Fruit fly (Drosophila melanogaster) whole organism, prepupa: ENCODE measurements around the gene Sgs3.
A peak's percentile ranks its signal among the peaks of the same experiment; 100 is the strongest.

Experiments used
- Blimp-1 ChIP-seq: fragments of 200-800 bp; sonication (Bioruptor generic); optimal IDR thresholded peaks from 3 replicates; lab custom pipeline; 2017; ENCODE audit warnings: missing biosample characterization, missing genetic modification characterization, mild to moderate bottlenecking, moderate library complexity, missing genetic modification reagents
- CG10669 ChIP-seq: fragments of 200-800 bp; sonication (Bioruptor generic); optimal IDR thresholded peaks from 3 replicates; lab custom pipeline; 2018; ENCODE audit warnings: missing biosample characterization, mild to moderate bottlenecking, missing genetic modification characterization, moderate library complexity
- CG11294 ChIP-seq: fragments of 200-800 bp; sonication (Bioruptor generic); IDR thresholded peaks from 2 replicates; pipeline ENCODE4 v1.3.6; 2022; ENCODE audit warnings: missing biosample characterization, missing genetic modification characterization
- CG11762 ChIP-seq: fragments of 200-800 bp; sonication (Bioruptor generic); optimal IDR thresholded peaks from 3 replicates; lab custom pipeline; 2016; ENCODE audit warnings: missing biosample characterization, missing genetic modification characterization; ENCODE audit not compliant: insufficient read depth
- CG11902 ChIP-seq: fragments of 200-800 bp; sonication (Bioruptor generic); optimal IDR thresholded peaks from 3 replicates; lab custom pipeline; 2016; ENCODE audit warnings: missing biosample characterization, missing genetic modification characterization
- CG15336 ChIP-seq: fragments of 200-800 bp; sonication (Bioruptor generic); IDR thresholded peaks from 2 replicates; pipeline ENCODE4 v1.3.6; 2022; ENCODE audit warnings: missing biosample characterization, missing genetic modification characterization
- CG1621 ChIP-seq: fragments of 200-800 bp; sonication (Bioruptor generic); optimal IDR thresholded peaks from 3 replicates; lab custom pipeline; 2018; ENCODE audit warnings: missing biosample characterization, mild to moderate bottlenecking, missing genetic modification characterization
- CG16779 ChIP-seq: fragments of 200-800 bp; sonication (Bioruptor generic); optimal IDR thresholded peaks from 3 replicates; lab custom pipeline; 2017; ENCODE audit warnings: missing biosample characterization, mild to moderate bottlenecking, missing genetic modification characterization
- CG3032 ChIP-seq: fragments of 200-800 bp; optimal IDR thresholded peaks from 2 replicates; lab custom pipeline; 2019; ENCODE audit warnings: missing biosample characterization, mild to moderate bottlenecking, missing genetic modification characterization, moderate library complexity
- CG32006 ChIP-seq: fragments of 200-800 bp; sonication (Bioruptor generic); optimal IDR thresholded peaks from 3 replicates; lab custom pipeline; 2017; ENCODE audit warnings: missing biosample characterization, mild to moderate bottlenecking, missing genetic modification characterization
- CG34406 ChIP-seq: fragments of 200-800 bp; sonication (Bioruptor generic); optimal IDR thresholded peaks from 3 replicates; lab custom pipeline; 2016; ENCODE audit warnings: missing biosample characterization, missing genetic modification characterization
- CG3919 ChIP-seq: fragments of 200-800 bp; sonication (Bioruptor generic); optimal IDR thresholded peaks from 3 replicates; lab custom pipeline; 2016; ENCODE audit warnings: missing biosample characterization, missing genetic modification characterization
- CG4318 ChIP-seq: fragments of 200-800 bp; sonication (Bioruptor generic); optimal IDR thresholded peaks from 3 replicates; lab custom pipeline; 2017; ENCODE audit warnings: missing biosample characterization, mild to moderate bottlenecking, missing genetic modification characterization
- CG6163 ChIP-seq: fragments of 200-800 bp; sonication (Bioruptor generic); IDR thresholded peaks from 3 replicates; pipeline ENCODE4 v1.3.6; 2022; ENCODE audit warnings: missing biosample characterization, missing genetic modification characterization
- CG6276 ChIP-seq: fragments of 200-800 bp; sonication (Bioruptor generic); optimal IDR thresholded peaks from 2 replicates; lab custom pipeline; 2017; ENCODE audit warnings: missing biosample characterization, mild to moderate bottlenecking, missing genetic modification characterization
- CG6792 ChIP-seq: fragments of 200-800 bp; sonication (Bioruptor generic); optimal IDR thresholded peaks from 3 replicates; lab custom pipeline; 2016; ENCODE audit warnings: missing biosample characterization, missing genetic modification characterization
- CG6854 ChIP-seq: fragments of 200-800 bp; sonication (Bioruptor generic); optimal IDR thresholded peaks from 2 replicates; lab custom pipeline; 2017; ENCODE audit warnings: missing biosample characterization, mild to moderate bottlenecking, missing genetic modification characterization
- CG7368 ChIP-seq: fragments of 200-800 bp; sonication (Bioruptor generic); optimal IDR thresholded peaks from 3 replicates; lab custom pipeline; 2016; ENCODE audit warnings: missing biosample characterization, missing genetic modification characterization
- CG8119 ChIP-seq: fragments of 200-800 bp; sonication (Bioruptor generic); IDR thresholded peaks from 3 replicates; pipeline ENCODE4 v1.3.6; 2022; ENCODE audit warnings: missing biosample characterization, missing genetic modification characterization
- CG8319 ChIP-seq: fragments of 200-800 bp; sonication (Bioruptor generic); optimal IDR thresholded peaks from 3 replicates; lab custom pipeline; 2016; ENCODE audit warnings: missing biosample characterization, missing genetic modification characterization
- CG8632 ChIP-seq: fragments of 200-800 bp; sonication (Bioruptor generic); optimal IDR thresholded peaks from 3 replicates; lab custom pipeline; 2016; ENCODE audit warnings: missing biosample characterization, missing genetic modification characterization
- CG9139 ChIP-seq: fragments of 200-800 bp; sonication (Bioruptor generic); optimal IDR thresholded peaks from 3 replicates; lab custom pipeline; 2017; ENCODE audit warnings: missing biosample characterization, mild to moderate bottlenecking, missing genetic modification characterization
- Eip75B ChIP-seq: fragments of 200-800 bp; sonication (Bioruptor generic); optimal IDR thresholded peaks from 3 replicates; lab custom pipeline; 2016; ENCODE audit warnings: missing biosample characterization, missing genetic modification characterization
- Ets21C ChIP-seq: fragments of 200-800 bp; sonication (Bioruptor generic); optimal IDR thresholded peaks from 3 replicates; lab custom pipeline; 2016; ENCODE audit warnings: missing biosample characterization, missing genetic modification characterization
- Gug ChIP-seq: fragments of 200-800 bp; sonication (Bioruptor generic); IDR thresholded peaks from 2 replicates; pipeline ENCODE4 v1.3.6; 2022; ENCODE audit warnings: missing biosample characterization, missing genetic modification characterization
- Hr39 ChIP-seq: fragments of 200-800 bp; sonication (Bioruptor generic); optimal IDR thresholded peaks from 2 replicates; lab custom pipeline; 2016; ENCODE audit warnings: missing biosample characterization, missing genetic modification characterization
- Hr4 ChIP-seq: fragments of 200-800 bp; sonication (Bioruptor generic); optimal IDR thresholded peaks from 3 replicates; lab custom pipeline; 2016; ENCODE audit warnings: missing biosample characterization, missing genetic modification characterization
- OdsH ChIP-seq: fragments of 200-800 bp; sonication (Bioruptor generic); optimal IDR thresholded peaks from 3 replicates; lab custom pipeline; 2016; ENCODE audit warnings: missing biosample characterization, missing genetic modification characterization
- Smox ChIP-seq: fragments of 200-800 bp; sonication (Bioruptor generic); optimal IDR thresholded peaks from 3 replicates; lab custom pipeline; 2016; ENCODE audit warnings: missing biosample characterization, missing genetic modification characterization
- Sox14 ChIP-seq: fragments of 200-800 bp; sonication (Bioruptor generic); optimal IDR thresholded peaks from 3 replicates; lab custom pipeline; 2016; ENCODE audit warnings: missing biosample characterization, missing genetic modification characterization
- Sox15 ChIP-seq: fragments of 200-800 bp; sonication (Bioruptor generic); optimal IDR thresholded peaks from 3 replicates; lab custom pipeline; 2016; ENCODE audit warnings: missing biosample characterization, missing genetic modification characterization
- achi ChIP-seq: fragments of 200-800 bp; sonication (Bioruptor generic); optimal IDR thresholded peaks from 3 replicates; lab custom pipeline; 2016; ENCODE audit warnings: missing biosample characterization, missing genetic modification characterization
- acj6 ChIP-seq: fragments of 200-800 bp; sonication (Bioruptor generic); optimal IDR thresholded peaks from 3 replicates; lab custom pipeline; 2016; ENCODE audit warnings: missing biosample characterization, missing genetic modification characterization
- dac ChIP-seq: fragments of 200-800 bp; sonication (Bioruptor generic); optimal IDR thresholded peaks from 2 replicates; lab custom pipeline; 2017; ENCODE audit warnings: missing biosample characterization, mild to moderate bottlenecking, missing genetic modification characterization
- eg ChIP-seq: fragments of 200-800 bp; sonication (Bioruptor generic); IDR thresholded peaks from 3 replicates; pipeline ENCODE4 v1.3.6; 2022; ENCODE audit warnings: missing biosample characterization, missing genetic modification characterization
- fd85E ChIP-seq: fragments of 200-800 bp; sonication (Bioruptor generic); optimal IDR thresholded peaks from 3 replicates; lab custom pipeline; 2016; ENCODE audit warnings: missing biosample characterization, missing genetic modification characterization
- fkh ChIP-seq: fragments of 200-800 bp; sonication (Bioruptor generic); optimal IDR thresholded peaks from 3 replicates; lab custom pipeline; 2017; ENCODE audit warnings: missing biosample characterization, mild to moderate bottlenecking, missing genetic modification characterization, moderate library complexity
- pdm3 ChIP-seq: fragments of 200-800 bp; sonication (Bioruptor generic); optimal IDR thresholded peaks from 3 replicates; lab custom pipeline; 2016; ENCODE audit warnings: missing biosample characterization, missing genetic modification characterization
- spab ChIP-seq: fragments of 200-800 bp; sonication (Bioruptor generic); optimal IDR thresholded peaks from 2 replicates; lab custom pipeline; 2017; ENCODE audit warnings: missing biosample characterization, mild to moderate bottlenecking, missing genetic modification characterization, missing genetic modification reagents
- ss ChIP-seq, 2 experiments: fragments of 200-800 bp; sonication (Bioruptor generic); optimal IDR thresholded peaks; 2 replicates in 1 of 2; 3 replicates in 1 of 2; lab custom pipeline; 2017 to 2018; ENCODE audit warnings: mild to moderate bottlenecking in 2 of 2, missing biosample characterization in 2 of 2, missing genetic modification characterization in 2 of 2, moderate library complexity in 1 of 2
- svp ChIP-seq: fragments of 200-800 bp; sonication (Bioruptor generic); peaks from one replicate; lab custom pipeline; 2016; ENCODE audit warnings: missing biosample characterization, missing genetic modification characterization
- topi ChIP-seq: fragments of 200-800 bp; sonication (Bioruptor generic); optimal IDR thresholded peaks from 3 replicates; lab custom pipeline; 2016; ENCODE audit warnings: missing biosample characterization, missing genetic modification characterization
- vri ChIP-seq: fragments of 200-800 bp; sonication (Bioruptor generic); optimal IDR thresholded peaks from 3 replicates; lab custom pipeline; 2016; ENCODE audit warnings: missing biosample characterization, mild to moderate bottlenecking, missing genetic modification characterization

Gene Sgs3

dm6 chr3L:11533704-11534319 lies 21.8 kb downstream of the Sgs3 start (continued):
- peak; percentile 4 for TF ChIP-seq CG8319 (GFP tag; lab: Kevin White, UChicago)
- TF ChIP-seq pdm3 (GFP tag; lab: Kevin White, UChicago) = peak; percentile 69
- peak; percentile 43 for TF ChIP-seq achi (GFP tag; lab: Kevin White, UChicago)
- TF ChIP-seq Gug (GFP tag; lab: Robert Waterston, UW) = no peak
- TF ChIP-seq spab (GFP tag; lab: Kevin White, UChicago) = no peak
- peak; percentile 71 for TF ChIP-seq Hr39 (GFP tag; lab: Kevin White, UChicago)
- peak; percentile 22 for TF ChIP-seq CG3919
- no peak for TF ChIP-seq CG11902
- TF ChIP-seq fkh (GFP tag; lab: Kevin White, UChicago) = no peak

dm6 chr3L:11534391-11535246 lies 22.6 kb downstream of the Sgs3 start:
- no peak for TF ChIP-seq spab (GFP tag; lab: Kevin White, UChicago)
- peak; percentile 56; the same call in 1 of the 2 replicates for TF ChIP-seq CG15336 (GFP tag; lab: Robert Waterston, UW)
- TF ChIP-seq dac (GFP tag; lab: Kevin White, UChicago) = no peak
- TF ChIP-seq CG8319 (GFP tag; lab: Kevin White, UChicago) = no peak
- TF ChIP-seq OdsH (GFP tag; lab: Kevin White, UChicago) = peak; percentile 7
- no peak for TF ChIP-seq Sox15 (GFP tag; lab: Kevin White, UChicago)
- TF ChIP-seq CG7368 = no peak
- peak; percentile 20 for TF ChIP-seq svp (GFP tag; lab: Kevin White, UChicago)
- peak; percentile 19 for TF ChIP-seq CG6276 (GFP tag; lab: Kevin White, UChicago)
- no peak for TF ChIP-seq Sox14 (GFP tag; lab: Kevin White, UChicago)
- peak; percentile 15 for TF ChIP-seq acj6
- TF ChIP-seq achi (GFP tag; lab: Kevin White, UChicago) = peak; percentile 35
- no peak for TF ChIP-seq CG4318
- TF ChIP-seq ss (GFP tag; optimal IDR thresholded peaks at IDR 0.05; lab: Kevin White, UChicago) = no peak
- no peak for TF ChIP-seq CG10669 (GFP tag; lab: Kevin White, UChicago)
- TF ChIP-seq CG8119 (GFP tag; lab: Robert Waterston, UW) = peak; percentile 39; the same call in 2 of the 3 replicates
- TF ChIP-seq eg (GFP tag; lab: Robert Waterston, UW) = peak; percentile 73
- TF ChIP-seq fkh (GFP tag; lab: Kevin White, UChicago) = peak; percentile 18
- no peak for TF ChIP-seq Hr39 (GFP tag; lab: Kevin White, UChicago)
- TF ChIP-seq CG8632 (GFP tag; lab: Kevin White, UChicago) = no peak
- no peak for TF ChIP-seq Blimp-1 (GFP tag; lab: Kevin White, UChicago)
- no peak for TF ChIP-seq CG6854 (GFP tag; lab: Kevin White, UChicago)
- peak; percentile 57 for TF ChIP-seq CG11294 (GFP tag; lab: Robert Waterston, UW)
- peak; percentile 49 for TF ChIP-seq vri (GFP tag; lab: Kevin White, UChicago)
- TF ChIP-seq Smox (GFP tag; lab: Kevin White, UChicago) = no peak
- TF ChIP-seq CG11762 (GFP tag; lab: Kevin White, UChicago) = no peak
- peak; percentile 7 for TF ChIP-seq pdm3 (GFP tag; lab: Kevin White, UChicago)
- TF ChIP-seq CG1621 = no peak
- no peak for TF ChIP-seq CG3919
- no peak for TF ChIP-seq CG16779
- no peak for TF ChIP-seq Ets21C
- TF ChIP-seq Hr4 (GFP tag; lab: Kevin White, UChicago) = peak; percentile 16
- no peak for TF ChIP-seq CG9139 (GFP tag; lab: Kevin White, UChicago)
- peak; percentile 64 for TF ChIP-seq CG6163 (GFP tag; lab: Robert Waterston, UW)
- no peak for TF ChIP-seq CG6792 (GFP tag; lab: Kevin White, UChicago)
- TF ChIP-seq CG32006 (GFP tag; lab: Kevin White, UChicago) = peak; percentile 60
- no peak for TF ChIP-seq CG3032
- TF ChIP-seq Eip75B = no peak
- TF ChIP-seq topi (GFP tag; lab: Kevin White, UChicago) = no peak
- no peak for TF ChIP-seq fd85E (GFP tag; lab: Kevin White, UChicago)
- no peak for TF ChIP-seq CG34406 (GFP tag; lab: Kevin White, UChicago)
